Fruit fly (Drosophila melanogaster): ENCODE results near the gene eIF3a.

dm6 chr3R:4445083-4445482 is 11.4 kb upstream of the eIF3a start:
- TF ChIP-seq chinmo (GFP tag; IDR thresholded peaks at IDR 0.05; ENCODE audit: partially characterized antibody) (no peak), CG10321 (GFP tag; IDR thresholded peaks at IDR 0.05) (no peak), trem (tag; optimal IDR thresholded peaks at IDR 0.05) (no peak), sima (GFP tag; optimal IDR thresholded peaks at IDR 0.05) (no peak)

Measured in whole organism, embryonic.